Worm (Caenorhabditis elegans) whole organism, L3 larva: ENCODE results near the gene Y32B12B.1.

ENCODE experiments used
- ZK546.5 ChIP-seq: sonication (generic microtip); optimal IDR thresholded peaks from 2 replicates; lab custom pipeline; 2017; ENCODE audit warnings: missing biosample characterization, missing genetic modification characterization
- ama-1 ChIP-seq: fragments of 150-350 bp; optimal IDR thresholded peaks from 2 replicates; lab custom pipeline; 2018
- ceh-28 ChIP-seq: fragments of 150-350 bp; optimal IDR thresholded peaks from 2 replicates; lab custom pipeline; 2014; ENCODE audit warnings: missing biosample characterization, missing genetic modification reagents, missing genetic modification characterization
- ceh-82 ChIP-seq: fragments of 150-350 bp; optimal IDR thresholded peaks from 2 replicates; lab custom pipeline; 2014; ENCODE audit warnings: missing biosample characterization, missing genetic modification characterization
- egl-27 ChIP-seq: sonication (generic microtip); optimal IDR thresholded peaks from 4 replicates; lab custom pipeline; 2017; ENCODE audit warnings: missing biosample characterization, missing genetic modification reagents, missing genetic modification characterization
- elt-2 ChIP-seq: sonication (generic microtip); optimal IDR thresholded peaks from 2 replicates; lab custom pipeline; 2016; ENCODE audit warnings: missing genetic modification reagents, mild to moderate bottlenecking, missing genetic modification characterization, missing compliant biosample characterization
- fkh-10 ChIP-seq: sonication (generic microtip); optimal IDR thresholded peaks from 2 replicates; lab custom pipeline; 2017; ENCODE audit warnings: missing biosample characterization, missing genetic modification reagents, missing genetic modification characterization
- nfya-1 ChIP-seq: sonication (generic microtip); optimal IDR thresholded peaks from 2 replicates; lab custom pipeline; 2017; ENCODE audit warnings: missing genetic modification characterization, mild to moderate bottlenecking, missing compliant biosample characterization, antibody characterized with exemption, moderate library complexity; ENCODE audit not compliant: insufficient read depth
- nhr-12 ChIP-seq: fragments of 150-350 bp; optimal IDR thresholded peaks from 2 replicates; lab custom pipeline; 2014; ENCODE audit warnings: missing biosample characterization, missing genetic modification characterization
- nhr-28 ChIP-seq: fragments of 150-350 bp; optimal IDR thresholded peaks from 2 replicates; lab custom pipeline; 2014; ENCODE audit warnings: missing biosample characterization, missing genetic modification characterization
- nhr-77 ChIP-seq: fragments of 150-350 bp; optimal IDR thresholded peaks from 2 replicates; lab custom pipeline; 2014; ENCODE audit warnings: missing biosample characterization, missing genetic modification characterization
- pqm-1 ChIP-seq: fragments of 150-350 bp; optimal IDR thresholded peaks from 2 replicates; lab custom pipeline; 2017; ENCODE audit warnings: missing biosample characterization, missing genetic modification characterization, inconsistent platforms
- unc-62 ChIP-seq: fragments of 150-350 bp; sonication (generic microtip); optimal IDR thresholded peaks from 4 replicates; lab custom pipeline; 2014; ENCODE audit warnings: missing biosample characterization, missing genetic modification reagents, missing genetic modification characterization
- zag-1 ChIP-seq: fragments of 150-350 bp; optimal IDR thresholded peaks from 2 replicates; lab custom pipeline; 2014; ENCODE audit warnings: missing biosample characterization, missing genetic modification characterization

ce11 chrV:16497504-16497903, 39.3 kb upstream of the Y32B12B.1 start, which contains the start of gene srh-136:
- TF ChIP-seq pqm-1 (tag; lab: Kevin White, UChicago) (no peak), unc-62 (GFP tag; lab: Kevin White, UChicago) (no peak), elt-2 (tag; lab: Kevin White, UChicago) (no peak), nfya-1 (tag; lab: Kevin White, UChicago) (no peak), ama-1 (no peak), egl-27 (tag; lab: Kevin White, UChicago) (no peak), nhr-28 (tag; lab: Kevin White, UChicago) (no peak), nhr-12 (tag; lab: Kevin White, UChicago) (no peak), ZK546.5 (tag; lab: Kevin White, UChicago) (no peak), zag-1 (tag; lab: Kevin White, UChicago) (no peak), ceh-82 (tag; lab: Kevin White, UChicago) (no peak), nhr-77 (no peak), ceh-28 (no peak), fkh-10 (GFP tag; lab: Kevin White, UChicago) (no peak)
